Worm (Caenorhabditis elegans) whole organism, young adult: Measurements from ENCODE around the gene clec-3.

Experiments used
- ZK185.1 ChIP-seq: sonication (generic microtip); optimal IDR thresholded peaks from 2 replicates; lab custom pipeline; 2016; ENCODE audit warnings: mild to moderate bottlenecking, missing genetic modification characterization, missing compliant biosample characterization; ENCODE audit not compliant: poor library complexity, severe bottlenecking
- efl-1 ChIP-seq: fragments of 150-350 bp; optimal IDR thresholded peaks from 2 replicates; lab custom pipeline; 2014; ENCODE audit warnings: missing biosample characterization, missing genetic modification reagents, missing genetic modification characterization
- unc-130 ChIP-seq: sonication (generic microtip); optimal IDR thresholded peaks from 2 replicates; lab custom pipeline; 2016; ENCODE audit warnings: missing genetic modification reagents, missing genetic modification characterization, missing compliant biosample characterization
- zim-3 ChIP-seq: sonication (generic microtip); optimal IDR thresholded peaks from 2 replicates; lab custom pipeline; 2017; ENCODE audit warnings: mild to moderate bottlenecking, missing genetic modification characterization, moderate library complexity, missing compliant biosample characterization
- ztf-6 ChIP-seq: fragments of 200-800 bp; sonication (Bioruptor generic); IDR thresholded peaks from 2 replicates; pipeline ENCODE4 v1.3.6; 2022; ENCODE audit warnings: missing genetic modification reagents, missing genetic modification characterization, missing compliant biosample characterization

ce11 chrII:3067447-3067846, 47.7 kb upstream of the clec-3 start:
- TF ChIP-seq unc-130, result no peak
- TF ChIP-seq efl-1, result no peak
- no peak for TF ChIP-seq zim-3
- no peak for TF ChIP-seq ZK185.1 (tag; lab: Kevin White, UChicago)
- TF ChIP-seq ztf-6 (GFP tag; lab: Robert Waterston, UW), result no peak
